Worm (Caenorhabditis elegans) whole organism, L3 larva: Measurements from ENCODE around the gene mlc-6.

ENCODE experiments used
- R02D3.7 ChIP-seq: fragments of 150-350 bp; optimal IDR thresholded peaks from 2 replicates; lab custom pipeline; 2014; ENCODE audit warnings: missing biosample characterization, missing genetic modification characterization
- ZK546.5 ChIP-seq: sonication (generic microtip); optimal IDR thresholded peaks from 2 replicates; lab custom pipeline; 2017; ENCODE audit warnings: missing biosample characterization, missing genetic modification characterization
- ceh-28 ChIP-seq: fragments of 150-350 bp; optimal IDR thresholded peaks from 2 replicates; lab custom pipeline; 2014; ENCODE audit warnings: missing biosample characterization, missing genetic modification reagents, missing genetic modification characterization
- ceh-82 ChIP-seq: fragments of 150-350 bp; optimal IDR thresholded peaks from 2 replicates; lab custom pipeline; 2014; ENCODE audit warnings: missing biosample characterization, missing genetic modification characterization
- ceh-9 ChIP-seq: sonication (generic microtip); optimal IDR thresholded peaks from 2 replicates; lab custom pipeline; 2018; ENCODE audit warnings: missing biosample characterization, missing genetic modification characterization
- egl-27 ChIP-seq: sonication (generic microtip); optimal IDR thresholded peaks from 4 replicates; lab custom pipeline; 2017; ENCODE audit warnings: missing biosample characterization, missing genetic modification reagents, missing genetic modification characterization
- egl-5 ChIP-seq: fragments of 150-350 bp; optimal IDR thresholded peaks from 2 replicates; lab custom pipeline; 2017; ENCODE audit warnings: missing biosample characterization, missing genetic modification reagents, missing genetic modification characterization, inconsistent platforms
- elt-1 ChIP-seq: fragments of 150-350 bp; optimal IDR thresholded peaks from 2 replicates; lab custom pipeline; 2014; ENCODE audit warnings: missing biosample characterization, missing genetic modification characterization
- elt-2 ChIP-seq: sonication (generic microtip); optimal IDR thresholded peaks from 2 replicates; lab custom pipeline; 2016; ENCODE audit warnings: missing genetic modification reagents, mild to moderate bottlenecking, missing genetic modification characterization, missing compliant biosample characterization
- elt-3 ChIP-seq, 3 experiments: fragments of 150-350 bp in 1 of 3; sonication (generic microtip) in 2 of 3; optimal IDR thresholded peaks; 2 replicates in 2 of 3; 4 replicates in 1 of 3; lab custom pipeline; 2014 to 2017; ENCODE audit warnings: missing biosample characterization in 3 of 3, missing genetic modification characterization in 3 of 3
- eor-1 ChIP-seq, 2 experiments: fragments of 150-350 bp; optimal IDR thresholded peaks; 2 replicates each; lab custom pipeline; 2014 to 2018; ENCODE audit warnings: missing biosample characterization in 2 of 2, missing genetic modification characterization in 2 of 2
- fkh-10 ChIP-seq: sonication (generic microtip); optimal IDR thresholded peaks from 2 replicates; lab custom pipeline; 2017; ENCODE audit warnings: missing biosample characterization, missing genetic modification reagents, missing genetic modification characterization
- fkh-2 ChIP-seq: fragments of 150-350 bp; optimal IDR thresholded peaks from 2 replicates; lab custom pipeline; 2014; ENCODE audit warnings: missing biosample characterization, missing genetic modification reagents, missing genetic modification characterization
- fos-1 ChIP-seq: fragments of 150-350 bp; optimal IDR thresholded peaks from 2 replicates; lab custom pipeline; 2014; ENCODE audit warnings: missing biosample characterization, missing genetic modification characterization
- hmg-11 ChIP-seq: sonication (generic microtip); optimal IDR thresholded peaks from 2 replicates; lab custom pipeline; 2016; ENCODE audit warnings: missing genetic modification characterization, missing compliant biosample characterization
- jun-1 ChIP-seq: fragments of 150-350 bp; optimal IDR thresholded peaks from 2 replicates; lab custom pipeline; 2014; ENCODE audit warnings: missing biosample characterization, missing genetic modification reagents, missing genetic modification characterization
- lin-15B ChIP-seq: fragments of 150-350 bp; optimal IDR thresholded peaks from 2 replicates; lab custom pipeline; 2014; ENCODE audit warnings: missing biosample characterization, missing genetic modification characterization
- lin-39 ChIP-seq: fragments of 150-350 bp; optimal IDR thresholded peaks from 2 replicates; lab custom pipeline; 2018; ENCODE audit warnings: missing biosample characterization, missing genetic modification reagents, missing genetic modification characterization
- lsy-12 ChIP-seq: sonication (generic microtip); optimal IDR thresholded peaks from 2 replicates; lab custom pipeline; 2016; ENCODE audit warnings: mild to moderate bottlenecking, missing genetic modification characterization, missing compliant biosample characterization
- mdl-1 ChIP-seq: fragments of 150-350 bp; optimal IDR thresholded peaks from 2 replicates; lab custom pipeline; 2014; ENCODE audit warnings: missing biosample characterization, missing genetic modification characterization
- nfya-1 ChIP-seq: sonication (generic microtip); optimal IDR thresholded peaks from 2 replicates; lab custom pipeline; 2017; ENCODE audit warnings: missing genetic modification characterization, mild to moderate bottlenecking, missing compliant biosample characterization, antibody characterized with exemption, moderate library complexity; ENCODE audit not compliant: insufficient read depth
- nhr-12 ChIP-seq: fragments of 150-350 bp; optimal IDR thresholded peaks from 2 replicates; lab custom pipeline; 2014; ENCODE audit warnings: missing biosample characterization, missing genetic modification characterization
- nhr-237 ChIP-seq: fragments of 150-350 bp; optimal IDR thresholded peaks from 2 replicates; lab custom pipeline; 2014; ENCODE audit warnings: missing biosample characterization, missing genetic modification characterization
- nhr-25 ChIP-seq: sonication (generic microtip); optimal IDR thresholded peaks from 2 replicates; lab custom pipeline; 2017; ENCODE audit warnings: missing biosample characterization, missing genetic modification characterization
- nhr-43 ChIP-seq: sonication (generic microtip); optimal IDR thresholded peaks from 2 replicates; lab custom pipeline; 2016; ENCODE audit warnings: mild to moderate bottlenecking, missing genetic modification characterization, missing compliant biosample characterization; ENCODE audit not compliant: poor library complexity, severe bottlenecking
- nhr-67 ChIP-seq: fragments of 150-350 bp; optimal IDR thresholded peaks from 2 replicates; lab custom pipeline; 2014; ENCODE audit warnings: missing biosample characterization, missing genetic modification characterization
- nhr-76 ChIP-seq: fragments of 150-350 bp; sonication (generic microtip); optimal IDR thresholded peaks from 5 replicates; lab custom pipeline; 2014; ENCODE audit warnings: missing biosample characterization, missing genetic modification characterization
- nhr-77 ChIP-seq: fragments of 150-350 bp; optimal IDR thresholded peaks from 2 replicates; lab custom pipeline; 2014; ENCODE audit warnings: missing biosample characterization, missing genetic modification characterization
- pha-4 ChIP-seq: fragments of 150-350 bp; optimal IDR thresholded peaks from 2 replicates; lab custom pipeline; 2014; ENCODE audit warnings: missing biosample characterization, missing genetic modification reagents, missing genetic modification characterization
- pqm-1 ChIP-seq: fragments of 150-350 bp; optimal IDR thresholded peaks from 2 replicates; lab custom pipeline; 2017; ENCODE audit warnings: missing biosample characterization, missing genetic modification characterization, inconsistent platforms
- snpc-4 ChIP-seq: fragments of 150-350 bp; optimal IDR thresholded peaks from 2 replicates; lab custom pipeline; 2014; ENCODE audit warnings: missing biosample characterization, missing genetic modification characterization
- tbx-2 ChIP-seq: sonication (generic microtip); optimal IDR thresholded peaks from 2 replicates; lab custom pipeline; 2016; ENCODE audit warnings: mild to moderate bottlenecking, missing genetic modification characterization, missing compliant biosample characterization
- unc-39 ChIP-seq: sonication (generic microtip); optimal IDR thresholded peaks from 4 replicates; lab custom pipeline; 2017; ENCODE audit warnings: missing biosample characterization, missing genetic modification characterization
- unc-62 ChIP-seq: fragments of 150-350 bp; sonication (generic microtip); optimal IDR thresholded peaks from 4 replicates; lab custom pipeline; 2014; ENCODE audit warnings: missing biosample characterization, missing genetic modification reagents, missing genetic modification characterization
- zag-1 ChIP-seq: fragments of 150-350 bp; optimal IDR thresholded peaks from 2 replicates; lab custom pipeline; 2014; ENCODE audit warnings: missing biosample characterization, missing genetic modification characterization
- ztf-11 ChIP-seq: fragments of 150-350 bp; optimal IDR thresholded peaks from 2 replicates; lab custom pipeline; 2014; ENCODE audit warnings: missing biosample characterization, missing genetic modification characterization
- ztf-4 ChIP-seq: fragments of 150-350 bp; optimal IDR thresholded peaks from 2 replicates; lab custom pipeline; 2014; ENCODE audit warnings: missing biosample characterization, missing genetic modification characterization

The mlc-6 gene

DNA sequence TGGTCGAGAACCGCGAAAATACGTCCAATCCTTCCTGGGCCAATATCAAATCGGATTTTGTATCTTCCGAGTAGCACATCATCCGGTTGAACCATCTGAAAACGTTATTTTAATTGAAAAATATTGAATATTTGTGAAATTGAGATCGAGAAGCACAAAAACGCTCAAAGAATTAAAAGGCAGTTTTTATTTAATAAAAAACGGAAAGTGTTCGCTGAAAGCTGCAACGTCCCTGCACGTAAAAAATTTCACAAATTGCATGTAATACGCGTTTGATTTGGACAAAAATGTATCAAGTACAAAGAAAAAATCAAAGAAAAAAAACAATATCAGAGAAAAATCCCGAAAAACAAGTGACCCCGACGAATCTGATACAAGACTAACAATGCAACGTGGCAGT is 5.6 kb upstream of the mlc-6 start, which contains the start of gene E02H4.6:
Gene E02H4.6, minus strand, starts transcription at position 101 of the 400 bp plus-strand sequence.
- TF ChIP-seq ceh-9 (tag; lab: Kevin White, UChicago) (no peak), lin-15B (tag; lab: Kevin White, UChicago) (no peak), eor-1 (tag; optimal IDR thresholded peaks at IDR 0.05; lab: Kevin White, UChicago) (no peak), ceh-82 (tag; lab: Kevin White, UChicago) (no peak)

DNA sequence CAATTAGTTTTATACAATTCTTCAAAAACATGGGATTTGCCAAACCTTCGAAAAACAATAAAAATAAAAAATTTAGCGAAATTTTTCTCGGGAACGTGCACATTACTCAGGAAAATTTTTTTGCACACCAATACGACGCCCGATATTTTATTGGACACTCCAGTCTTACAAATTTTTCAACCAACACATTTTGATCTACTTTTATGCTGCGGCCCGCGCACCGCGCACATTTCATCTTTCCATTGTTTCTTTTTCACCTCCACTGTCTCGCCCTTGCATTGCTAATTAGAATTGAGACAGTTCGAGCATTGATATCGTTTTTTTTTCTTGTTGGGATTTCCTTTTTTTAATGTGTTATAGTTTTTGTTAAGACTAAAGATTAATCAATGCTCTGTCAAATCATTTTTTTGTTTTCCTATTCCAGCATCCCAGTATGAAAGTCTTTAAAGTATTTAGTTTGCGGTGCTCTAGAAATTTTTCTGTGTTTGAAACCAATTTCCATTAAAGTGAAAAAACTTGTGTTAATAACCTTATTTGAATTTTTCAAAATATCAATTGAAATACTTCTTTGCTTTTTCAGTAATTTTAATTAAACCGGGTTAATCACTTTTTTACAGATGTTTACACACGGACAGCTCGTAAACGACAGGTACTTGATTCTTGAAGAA is 1.2 kb upstream of the mlc-6 start, which contains the start of gene K04C1.5:
Gene K04C1.5, plus strand, starts transcription at position 618 of the 668 bp plus-strand sequence.
- TF ChIP-seq elt-1 (tag; lab: Kevin White, UChicago) (no peak), nhr-237 (no peak), pqm-1 (tag; lab: Kevin White, UChicago) (no peak)

DNA sequence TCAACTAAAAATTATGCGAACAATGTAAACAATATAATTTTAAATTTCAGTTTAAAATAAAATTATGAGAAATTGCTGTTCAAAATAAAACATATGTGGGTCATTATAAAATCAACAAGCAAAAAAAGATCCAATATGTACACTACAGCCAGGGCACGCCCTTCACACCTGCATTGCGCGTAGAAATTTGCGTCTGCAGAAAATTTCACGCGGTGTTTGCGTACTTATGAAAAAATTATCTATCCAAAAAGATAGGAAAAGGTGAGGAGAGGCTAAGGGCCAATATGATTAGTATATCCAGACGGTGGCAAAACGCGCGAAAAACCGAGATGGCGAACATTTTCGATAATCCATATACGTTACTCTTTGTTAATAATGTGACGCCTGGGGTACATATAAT is 1.9 kb downstream of the mlc-6 start:
- peak; percentile 21 for TF ChIP-seq elt-2
- TF ChIP-seq lsy-12, result no peak

DNA sequence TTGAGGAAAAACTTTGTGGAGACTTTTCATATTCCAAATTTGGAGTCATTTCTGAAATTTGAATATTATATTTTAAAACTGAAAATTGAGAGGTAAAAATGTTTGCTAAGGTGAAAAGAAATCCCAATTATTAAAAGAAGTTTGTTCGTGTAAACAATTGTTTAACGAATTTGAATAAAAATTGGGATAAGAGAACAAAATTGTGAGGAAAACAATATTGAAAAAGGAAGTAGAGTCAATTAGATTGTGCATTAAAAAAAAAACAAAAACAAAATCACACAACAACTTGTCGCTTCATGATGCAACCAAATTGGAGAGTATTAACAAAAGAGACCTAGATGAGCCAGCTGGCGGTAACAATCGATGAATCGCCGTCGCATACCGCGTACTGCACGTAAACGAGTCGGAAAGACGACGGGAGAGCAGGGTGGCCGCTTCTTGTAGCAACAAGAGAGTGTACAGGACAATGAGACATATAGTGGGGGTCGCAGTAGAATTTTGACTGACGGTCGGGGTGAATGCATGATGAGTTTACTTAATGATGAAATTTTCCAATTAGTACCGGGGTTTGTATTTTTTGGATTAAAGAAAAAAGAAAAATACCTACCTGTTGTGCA is 3.0 kb downstream of the mlc-6 start, which contains the start of gene K04C1.3:
Gene K04C1.3, minus strand, starts transcription at position 51 of the 617 bp plus-strand sequence.
- TF ChIP-seq ceh-9 (tag; lab: Kevin White, UChicago) (no peak), elt-2 (peak; percentile 3)

DNA sequence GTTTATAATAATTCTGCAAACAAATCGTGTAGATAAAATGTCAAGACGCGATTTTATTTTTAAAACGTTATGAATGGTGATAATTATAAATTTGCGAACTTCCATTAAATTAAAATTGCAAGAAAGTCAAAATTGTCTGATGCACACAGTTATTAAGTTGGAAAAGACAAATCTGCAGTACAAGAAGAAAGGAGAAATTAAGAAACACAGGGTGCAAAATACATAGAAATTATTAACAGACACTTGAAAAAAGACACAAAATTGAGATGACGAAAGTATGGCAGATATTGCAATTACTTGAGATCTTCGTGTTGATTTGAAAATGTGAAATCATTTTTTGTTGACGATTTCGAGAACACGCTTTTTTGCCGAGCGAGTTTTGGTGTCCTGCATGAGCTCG is 4.9 kb downstream of the mlc-6 start:
- TF ChIP-seq nhr-43 (tag; lab: Kevin White, UChicago) (no peak), zag-1 (tag; lab: Kevin White, UChicago) (no peak), ceh-28 (no peak), nhr-67 (no peak), ztf-11 (tag; lab: Kevin White, UChicago) (no peak), snpc-4 (tag; lab: Kevin White, UChicago) (no peak), R02D3.7 (tag; lab: Kevin White, UChicago) (no peak), hmg-11 (tag; lab: Kevin White, UChicago) (no peak), elt-3 (tag; optimal IDR thresholded peaks at IDR 0.05; lab: Kevin White, UChicago) (no peak), fkh-10 (GFP tag; lab: Kevin White, UChicago) (no peak), ceh-82 (tag; lab: Kevin White, UChicago) (no peak), nhr-76 (tag; lab: Kevin White, UChicago) (no peak), ceh-9 (tag; lab: Kevin White, UChicago) (no peak), eor-1 (tag; optimal IDR thresholded peaks at IDR 0.05; lab: Kevin White, UChicago) (no peak), nfya-1 (no peak), egl-27 (no peak), jun-1 (tag; lab: Kevin White, UChicago) (no peak), elt-2 (no peak)
- TF ChIP-seq, all 47 proteins: peak for 0

DNA sequence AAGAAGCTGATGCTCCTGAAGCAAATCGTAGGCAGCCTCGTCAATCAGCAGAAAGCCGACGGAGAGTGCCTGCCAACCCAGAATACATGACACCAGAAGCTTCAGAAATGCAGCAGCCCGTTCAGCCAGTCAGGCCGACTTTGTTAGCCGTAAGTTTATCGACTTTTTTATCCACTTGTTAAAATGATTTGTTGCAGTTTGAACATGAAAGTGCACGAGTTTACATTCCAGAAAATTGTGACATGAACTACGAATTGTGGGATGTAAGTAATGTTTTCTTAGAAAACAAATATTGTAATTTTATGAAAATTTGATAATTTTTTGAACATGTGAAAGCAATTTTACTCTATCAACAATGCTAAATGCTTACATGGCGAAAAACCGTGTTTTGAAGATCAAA is 6.2 kb downstream of the mlc-6 start:
- TF ChIP-seq ztf-4 (no peak), hmg-11 (tag; lab: Kevin White, UChicago) (no peak), fkh-2 (tag; lab: Kevin White, UChicago) (no peak), zag-1 (tag; lab: Kevin White, UChicago) (no peak), nhr-12 (tag; lab: Kevin White, UChicago) (no peak), snpc-4 (tag; lab: Kevin White, UChicago) (no peak), egl-5 (tag; lab: Kevin White, UChicago) (no peak)

DNA sequence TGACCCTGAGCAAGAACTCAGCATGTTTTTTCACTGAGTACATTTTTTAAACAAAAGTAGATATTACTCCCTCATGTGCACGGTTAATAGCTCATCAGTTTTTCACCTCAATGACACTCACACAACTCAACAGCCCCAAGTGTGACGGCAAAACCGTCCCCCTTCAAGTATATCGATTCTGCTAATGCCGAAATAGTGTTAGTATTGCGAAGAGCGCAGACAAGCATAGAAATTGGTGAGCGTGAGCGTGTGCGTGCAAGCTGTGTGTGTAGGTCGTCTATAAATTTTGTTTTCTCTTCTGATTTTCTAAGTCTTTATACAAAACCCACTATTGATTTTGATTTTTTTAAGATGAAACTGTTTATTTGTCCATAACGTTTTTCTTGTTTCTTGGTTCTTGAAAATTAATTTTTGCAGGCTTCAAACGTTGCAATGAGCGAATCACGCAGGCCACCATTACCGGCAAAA is 8.1 kb downstream of the mlc-6 start, which contains the start of gene K04C1.2:
Gene K04C1.2, plus strand, starts transcription at position 418 of the 468 bp plus-strand sequence.
- no peak for TF ChIP-seq ztf-11 (tag; lab: Kevin White, UChicago)
- TF ChIP-seq elt-2, result peak; percentile 58
- no peak for TF ChIP-seq fkh-10 (GFP tag; lab: Kevin White, UChicago)
- TF ChIP-seq unc-62 (GFP tag; lab: Kevin White, UChicago), result no peak
- no peak for TF ChIP-seq nhr-67
- TF ChIP-seq eor-1 (tag; optimal IDR thresholded peaks at IDR 0.05; lab: Kevin White, UChicago), result no peak
- no peak for TF ChIP-seq tbx-2 (tag; lab: Kevin White, UChicago)
- no peak for TF ChIP-seq unc-39 (tag; lab: Kevin White, UChicago)
- TF ChIP-seq ZK546.5 (tag; lab: Kevin White, UChicago), result no peak
- peak; percentile 75 for TF ChIP-seq pha-4
- TF ChIP-seq nhr-76 (tag; lab: Kevin White, UChicago), result no peak
- TF ChIP-seq elt-3 (tag; optimal IDR thresholded peaks at IDR 0.05; lab: Kevin White, UChicago), result no peak
- no peak for TF ChIP-seq nhr-77 (tag; lab: Kevin White, UChicago)
- no peak for TF ChIP-seq fos-1 (tag; lab: Kevin White, UChicago)
- TF ChIP-seq nhr-25 (tag; lab: Kevin White, UChicago), result peak; percentile 9
- TF ChIP-seq lin-15B (tag; lab: Kevin White, UChicago), result no peak
- no peak for TF ChIP-seq mdl-1 (tag; lab: Kevin White, UChicago)
- no peak for TF ChIP-seq ceh-9 (tag; lab: Kevin White, UChicago)
- no peak for TF ChIP-seq ztf-4
- peak; percentile 42 for TF ChIP-seq lin-39 (tag; lab: Kevin White, UChicago)
- TF ChIP-seq nhr-237, result no peak
